Fruit fly (Drosophila melanogaster): Measurements from ENCODE around the gene CG11755.

Gene CG11755

dm6 chr3R:8676560-8677000 lies at the start of gene CG11755, which contains the start of the genes Unc50 and CG8043 (continued):
- TF ChIP-seq CG34376 (GFP tag; optimal IDR thresholded peaks at IDR 0.05) = peak; percentile 79
- peak; percentile 100 for TF ChIP-seq Doc3 (GFP tag; IDR thresholded peaks at IDR 0.05; ENCODE audit: partially characterized antibody)
- TF ChIP-seq CG17186 (GFP tag; optimal IDR thresholded peaks at IDR 0.05) = peak; percentile 75
- peak; percentile 48; the same call in 1 of the 2 replicates for TF ChIP-seq CG10366 (GFP tag; IDR thresholded peaks at IDR 0.05)
- no peak for TF ChIP-seq CG15073 (GFP tag; optimal IDR thresholded peaks at IDR 0.05)
- TF ChIP-seq CG16863 (GFP tag; optimal IDR thresholded peaks at IDR 0.05) = peak; percentile 44
- peak; percentile 30 for TF ChIP-seq CG10431 (GFP tag; optimal IDR thresholded peaks at IDR 0.05)
- TF ChIP-seq Xrp1 (GFP tag; IDR thresholded peaks at IDR 0.05) = peak; percentile 82
- TF ChIP-seq Lim3 (GFP tag; IDR thresholded peaks at IDR 0.05) = no peak
- TF ChIP-seq CG7556 (GFP tag; optimal IDR thresholded peaks at IDR 0.05) = peak; percentile 74
- TF ChIP-seq exex (tag; optimal IDR thresholded peaks at IDR 0.05) = no peak
- TF ChIP-seq ash1 (GFP tag; optimal IDR thresholded peaks at IDR 0.05) = no peak
- TF ChIP-seq E2f1 (GFP tag; IDR thresholded peaks at IDR 0.05) = peak; percentile 55; the same call in 1 of the 2 replicates
- peak; percentile 95 for TF ChIP-seq MBD-R2 (GFP tag; IDR thresholded peaks at IDR 0.05)
- TF ChIP-seq Dad (GFP tag; optimal IDR thresholded peaks at IDR 0.05) = peak; percentile 41
- TF ChIP-seq CG10565 (GFP tag; optimal IDR thresholded peaks at IDR 0.05) = no peak
- TF ChIP-seq CG15011 (GFP tag; optimal IDR thresholded peaks at IDR 0.05) = peak; percentile 53
- peak; percentile 73; the same call in 2 of the 3 replicates for TF ChIP-seq CG11093 (GFP tag; IDR thresholded peaks at IDR 0.05)
- no peak for TF ChIP-seq Dip2 (GFP tag; IDR thresholded peaks at IDR 0.05)
- TF ChIP-seq da (GFP tag; optimal IDR thresholded peaks at IDR 0.05) = no peak
- peak; percentile 78 for TF ChIP-seq CG1603 (tag; optimal IDR thresholded peaks at IDR 0.05)
- peak; percentile 66; the same call in 2 of the 3 replicates for TF ChIP-seq Mrtf (GFP tag; IDR thresholded peaks at IDR 0.05)
- peak; percentile 88 for TF ChIP-seq Hsf (GFP tag; optimal IDR thresholded peaks at IDR 0.05)
- peak; percentile 45; the same call in 1 of the 3 replicates for TF ChIP-seq Optix (GFP tag; IDR thresholded peaks at IDR 0.05)
- TF ChIP-seq fd96Cb (tag; optimal IDR thresholded peaks at IDR 0.05) = peak; percentile 66
- TF ChIP-seq Med (GFP tag) = peak; percentile 95
- TF ChIP-seq Ets65A (GFP tag) = peak; percentile 93
- peak; percentile 53 for TF ChIP-seq Atf-2 (GFP tag; optimal IDR thresholded peaks at IDR 0.05)
- TF ChIP-seq seq (GFP tag; IDR thresholded peaks at IDR 0.05) = peak; percentile 48; the same call in 1 of the 2 replicates
- peak; percentile 47 for TF ChIP-seq CG8089 (GFP tag; optimal IDR thresholded peaks at IDR 0.05)
- TF ChIP-seq CG4730 (GFP tag; IDR thresholded peaks at IDR 0.05) = peak; percentile 51
- peak; percentile 50; the same call in 1 of the 2 replicates for TF ChIP-seq CG8765 (GFP tag; IDR thresholded peaks at IDR 0.05)
- TF ChIP-seq CG11085 (GFP tag; IDR thresholded peaks at IDR 0.05) = peak; percentile 53; the same call in 1 of the 2 replicates
- peak; percentile 99 for TF ChIP-seq knrl (GFP tag; IDR thresholded peaks at IDR 0.05; ENCODE audit: partially characterized antibody)
- TF ChIP-seq MTF-1 (GFP tag; optimal IDR thresholded peaks at IDR 0.05; ENCODE audit: borderline replicate concordance) = no peak
- TF ChIP-seq D (optimal IDR thresholded peaks at IDR 0.05) = no peak
- peak; percentile 42 for TF ChIP-seq D (GFP tag; optimal IDR thresholded peaks at IDR 0.05)
- no peak for TF ChIP-seq wek (GFP tag; optimal IDR thresholded peaks at IDR 0.05)
- TF ChIP-seq Asciz (GFP tag; optimal IDR thresholded peaks at IDR 0.05) = no peak
- TF ChIP-seq CG10274 (GFP tag; optimal IDR thresholded peaks at IDR 0.05) = no peak
- peak; percentile 82 for TF ChIP-seq CG9727 (GFP tag; optimal IDR thresholded peaks at IDR 0.05)
- TF ChIP-seq al (GFP tag; IDR thresholded peaks at IDR 0.05) = peak; percentile 81
- no peak for TF ChIP-seq stwl (tag; optimal IDR thresholded peaks at IDR 0.05)
- peak; percentile 88 for TF ChIP-seq Sin3A (optimal IDR thresholded peaks at IDR 0.05)
- peak; percentile 86 for TF ChIP-seq CG8388 (GFP tag; optimal IDR thresholded peaks at IDR 0.05)
- no peak for TF ChIP-seq scrt (GFP tag; optimal IDR thresholded peaks at IDR 0.05)
- TF ChIP-seq CG9609 (GFP tag; optimal IDR thresholded peaks at IDR 0.05) = peak; percentile 68
- TF ChIP-seq nerfin-1 (tag; optimal IDR thresholded peaks at IDR 0.05) = peak; percentile 77
- TF ChIP-seq disco-r (GFP tag; optimal IDR thresholded peaks at IDR 0.05) = peak; percentile 53
- TF ChIP-seq org-1 (GFP tag; optimal IDR thresholded peaks at IDR 0.05) = no peak
- TF ChIP-seq Hr3 (GFP tag; optimal IDR thresholded peaks at IDR 0.05) = peak; percentile 78

All from whole organism, embryonic.